Fruit fly (Drosophila melanogaster): ENCODE measurements around the gene Phlpp.
A peak's percentile ranks its signal among the peaks of the same experiment; 100 is the strongest.

Phlpp gene

DNA sequence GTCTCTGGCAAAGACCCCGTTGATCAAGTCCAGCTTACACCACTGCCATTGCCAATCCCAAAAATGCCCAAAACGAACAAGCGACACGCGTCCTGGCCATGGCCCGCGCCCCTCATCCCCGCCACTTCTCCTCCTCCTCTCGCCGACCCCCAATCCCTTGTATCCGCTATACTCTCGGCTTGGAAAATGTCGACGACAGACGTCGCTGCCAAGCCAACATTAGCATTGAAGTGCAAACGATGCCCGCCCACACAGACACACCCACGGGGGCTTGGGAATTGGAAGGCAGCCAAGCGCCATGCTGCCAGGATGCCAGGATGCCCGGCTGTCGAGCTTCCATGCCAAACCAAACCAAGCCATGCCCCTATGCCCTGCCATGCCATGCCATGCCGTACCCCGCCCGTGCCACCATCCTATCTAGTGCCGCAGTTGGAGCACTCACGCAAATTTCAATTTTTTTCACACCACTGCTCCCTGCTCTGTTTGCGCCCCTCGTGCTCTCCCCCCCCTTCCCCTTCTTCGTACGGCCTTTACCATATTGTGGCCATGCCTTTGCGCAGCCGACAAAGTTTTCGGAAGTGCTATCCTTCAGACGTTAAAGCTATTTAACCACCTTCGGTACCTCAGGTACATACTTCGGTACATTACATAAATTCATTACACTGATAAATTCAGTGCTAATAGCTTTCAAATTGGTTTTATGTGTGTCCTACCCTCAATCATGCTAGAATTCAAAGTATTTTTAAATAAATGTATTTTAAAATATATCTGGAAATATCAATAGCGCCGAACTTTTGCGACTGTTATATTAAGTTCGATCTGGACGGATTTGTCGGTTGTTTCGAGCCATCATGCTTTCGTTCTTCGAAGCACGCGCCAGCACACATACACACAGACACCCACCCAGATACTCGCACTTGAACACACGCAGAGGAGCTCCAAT lies 37.4 kb upstream of the Phlpp start (continued):
- 0 out of 3 replicates have a peak, but pooled peaks have one; percentile 12 for TF ChIP-seq CG11560 (tag; IDR thresholded peaks at IDR 0.05)
- TF ChIP-seq BEAF-32 (GFP tag; optimal IDR thresholded peaks at IDR 0.05), result no peak
- TF ChIP-seq CG2116 (GFP tag; optimal IDR thresholded peaks at IDR 0.05), result peak; percentile 29
- TF ChIP-seq Atf-2 (GFP tag; optimal IDR thresholded peaks at IDR 0.05), result peak; percentile 1
- TF ChIP-seq cas (GFP tag; IDR thresholded peaks at IDR 0.05), result no peak; the same call in 1 of the 2 replicates
- TF ChIP-seq Mrtf (GFP tag; IDR thresholded peaks at IDR 0.05), result 0 out of 3 replicates have a peak, but pooled peaks have one; percentile 26
- TF ChIP-seq exex (tag; optimal IDR thresholded peaks at IDR 0.05), result peak; percentile 30
- TF ChIP-seq Scr (GFP tag; IDR thresholded peaks at IDR 0.05; ENCODE audit: partially characterized antibody), result no peak
- 0 out of 2 replicates have a peak, but pooled peaks have one; percentile 23 for TF ChIP-seq amos (GFP tag; IDR thresholded peaks at IDR 0.05; ENCODE audit: partially characterized antibody)
- TF ChIP-seq cwo (GFP tag; optimal IDR thresholded peaks at IDR 0.05), result peak; percentile 82
- TF ChIP-seq rib (GFP tag; IDR thresholded peaks at IDR 0.05), result no peak; the same call in 1 of the 2 replicates
- peak; percentile 41 for TF ChIP-seq Jarid2 (GFP tag; optimal IDR thresholded peaks at IDR 0.05)
- TF ChIP-seq HmgD (GFP tag; optimal IDR thresholded peaks at IDR 0.05), result no peak
- TF ChIP-seq Hand (GFP tag; optimal IDR thresholded peaks at IDR 0.05), result peak; percentile 91
- peak; percentile 67 for TF ChIP-seq sqz (GFP tag; optimal IDR thresholded peaks at IDR 0.05)
- TF ChIP-seq Dip2 (GFP tag; IDR thresholded peaks at IDR 0.05), result no peak
- no peak for TF ChIP-seq Dad (GFP tag; optimal IDR thresholded peaks at IDR 0.05)
- no peak for TF ChIP-seq C15 (GFP tag; IDR thresholded peaks at IDR 0.05)
- no peak for TF ChIP-seq bowl (GFP tag; IDR thresholded peaks at IDR 0.05)
- TF ChIP-seq NC2β (GFP tag; optimal IDR thresholded peaks at IDR 0.05), result no peak
- no peak for TF ChIP-seq ham (GFP tag; IDR thresholded peaks at IDR 0.05)
- TF ChIP-seq klu (GFP tag; IDR thresholded peaks at IDR 0.05), result peak; percentile 66; the same call in 1 of the 2 replicates
- TF ChIP-seq Dip3 (GFP tag; optimal IDR thresholded peaks at IDR 0.05), result no peak
- TF ChIP-seq PHDP (tag; optimal IDR thresholded peaks at IDR 0.05), result peak; percentile 85
- TF ChIP-seq HLH4C (GFP tag; IDR thresholded peaks at IDR 0.05; ENCODE audit: partially characterized antibody), result no peak
- TF ChIP-seq run (tag; optimal IDR thresholded peaks at IDR 0.05), result peak; percentile 72
- peak; percentile 64 for TF ChIP-seq CG14050 (GFP tag; IDR thresholded peaks at IDR 0.05)
- TF ChIP-seq Xrp1 (GFP tag; IDR thresholded peaks at IDR 0.05), result peak; percentile 79
- TF ChIP-seq gt (GFP tag; IDR thresholded peaks at IDR 0.05), result no peak
- peak; percentile 55 for TF ChIP-seq CG13894 (tag; optimal IDR thresholded peaks at IDR 0.05)
- no peak for TF ChIP-seq CG14965 (GFP tag; optimal IDR thresholded peaks at IDR 0.05; ENCODE audit: borderline replicate concordance)
- TF ChIP-seq ase (GFP tag; IDR thresholded peaks at IDR 0.05), result no peak
- peak; percentile 44; the same call in 1 of the 2 replicates for TF ChIP-seq E2f1 (GFP tag; IDR thresholded peaks at IDR 0.05)
- TF ChIP-seq YL-1 (GFP tag; optimal IDR thresholded peaks at IDR 0.05), result peak; percentile 8
- TF ChIP-seq Stat92E (GFP tag; optimal IDR thresholded peaks at IDR 0.05), result peak in 1 of 3 experiments; percentile 19
- TF ChIP-seq lmd (GFP tag; IDR thresholded peaks at IDR 0.05), result peak; percentile 76
- peak; percentile 12 to 89 for TF ChIP-seq Hr51 (GFP tag; optimal IDR thresholded peaks at IDR 0.05)
- peak; percentile 87 for TF ChIP-seq CG15269 (tag; optimal IDR thresholded peaks at IDR 0.05)
- TF ChIP-seq CG16779 (GFP tag; IDR thresholded peaks at IDR 0.05), result no peak
- TF ChIP-seq CG14441 (GFP tag; IDR thresholded peaks at IDR 0.05), result no peak
- TF ChIP-seq sd (tag; optimal IDR thresholded peaks at IDR 0.05), result peak; percentile 53
- TF ChIP-seq Eip74EF (GFP tag; optimal IDR thresholded peaks at IDR 0.05), result peak in 1 of 2 experiments; percentile 80
- peak; percentile 49 for TF ChIP-seq chn (GFP tag; optimal IDR thresholded peaks at IDR 0.05)
- TF ChIP-seq Hr39 (optimal IDR thresholded peaks at IDR 0.05), result no peak
- TF ChIP-seq CG4707 (GFP tag; optimal IDR thresholded peaks at IDR 0.05), result peak; percentile 24
- TF ChIP-seq kni (GFP tag; optimal IDR thresholded peaks at IDR 0.05), result no peak
- peak; percentile 1 for TF ChIP-seq Six4 (GFP tag; optimal IDR thresholded peaks at IDR 0.05)

All from whole organism, embryonic.